Fruit fly (Drosophila melanogaster): ENCODE data around the gene CG13454.

DNA sequence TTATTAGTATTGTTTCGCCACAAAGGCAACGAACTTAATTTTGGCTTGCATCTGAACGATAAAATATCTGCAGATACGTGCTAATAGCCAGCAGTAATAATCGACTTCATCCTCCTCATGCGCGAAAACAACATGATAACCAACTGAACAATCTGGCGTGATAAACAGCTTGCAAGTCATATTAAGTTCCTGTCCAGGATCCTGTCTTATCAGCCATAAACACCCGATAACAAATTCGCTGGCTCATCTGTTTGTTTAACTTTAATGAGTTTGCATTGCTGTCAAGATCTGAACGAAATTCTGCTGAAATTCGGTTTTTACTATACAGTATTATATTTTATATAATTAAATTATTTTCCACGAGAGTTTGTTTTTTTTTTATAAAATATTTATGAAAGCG lies 3.6 kb downstream of the CG13454 start:
- TF ChIP-seq CG32264 (GFP tag; optimal IDR thresholded peaks at IDR 0.05), result no peak
- no peak for TF ChIP-seq lola (GFP tag; optimal IDR thresholded peaks at IDR 0.05)
- no peak for TF ChIP-seq Vsx2 (GFP tag; optimal IDR thresholded peaks at IDR 0.05; ENCODE audit: partially characterized antibody)
- no peak for TF ChIP-seq GATAd (GFP tag; optimal IDR thresholded peaks at IDR 0.05)
- TF ChIP-seq rgr (GFP tag; optimal IDR thresholded peaks at IDR 0.05), result no peak
- TF ChIP-seq ey (GFP tag; optimal IDR thresholded peaks at IDR 0.05), result no peak
- TF ChIP-seq Myc (optimal IDR thresholded peaks at IDR 0.05), result no peak
- TF ChIP-seq Dif (GFP tag; optimal IDR thresholded peaks at IDR 0.05; ENCODE audit: partially characterized antibody), result no peak
- no peak for TF ChIP-seq brk (GFP tag; optimal IDR thresholded peaks at IDR 0.05)
- TF ChIP-seq tai (GFP tag; optimal IDR thresholded peaks at IDR 0.05), result no peak
